Worm (Caenorhabditis elegans): ENCODE data around the gene R01H10.4.

DNA sequence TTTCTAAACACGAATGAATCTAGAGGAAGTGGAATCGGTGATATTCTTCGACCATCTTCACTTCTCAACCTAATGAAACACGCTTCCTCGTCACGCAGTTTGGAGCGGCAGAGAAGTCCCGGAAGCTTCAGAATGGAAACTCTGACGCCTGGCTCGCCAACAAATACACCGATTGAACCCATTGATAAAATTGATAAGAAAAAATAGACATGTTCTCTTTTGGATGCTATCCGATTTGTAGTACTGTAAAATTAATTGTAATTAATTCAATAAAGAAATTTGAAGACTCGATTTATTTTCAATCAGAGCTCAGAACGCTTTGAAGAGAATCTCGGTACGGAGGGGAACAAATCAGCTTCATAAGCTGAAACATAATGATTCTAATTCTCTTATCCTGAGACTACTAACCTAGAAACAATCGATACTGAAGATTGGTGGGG is 40.1 kb upstream of the R01H10.4 start:
- TF ChIP-seq F13C5.2 (tag; optimal IDR thresholded peaks at IDR 0.05) (no peak), ama-1 (optimal IDR thresholded peaks at IDR 0.05) (peak; percentile 20), hnd-1 (tag; optimal IDR thresholded peaks at IDR 0.05) (no peak), ets-7 (tag; optimal IDR thresholded peaks at IDR 0.05) (no peak), ceh-36 (tag; optimal IDR thresholded peaks at IDR 0.05) (no peak), B0310.2 (tag; optimal IDR thresholded peaks at IDR 0.05) (no peak), hmbx-1 (tag; optimal IDR thresholded peaks at IDR 0.05) (no peak), tra-4 (tag; optimal IDR thresholded peaks at IDR 0.05) (no peak), flt-1 (GFP tag; IDR thresholded peaks at IDR 0.05) (no peak)
